Fruit fly (Drosophila melanogaster) whole organism, embryonic: ENCODE data around the gene Pgm1.

Experiments
- Antp ChIP-seq: fragments of 200-800 bp; sonication (Bioruptor generic); optimal IDR thresholded peaks from 3 replicates; lab custom pipeline; 2016; ENCODE audit warnings: missing biosample characterization, missing genetic modification characterization
- C15 ChIP-seq: fragments of 200-800 bp; sonication (Bioruptor generic); IDR thresholded peaks from 3 replicates; pipeline ENCODE4 v1.3.6; 2022; ENCODE audit warnings: missing biosample characterization, missing genetic modification characterization
- CG10321 ChIP-seq: fragments of 200-800 bp; sonication (Bioruptor generic); IDR thresholded peaks from 2 replicates; pipeline ENCODE4 v1.3.6; 2022; ENCODE audit warnings: missing biosample characterization, missing genetic modification characterization
- CG11504 ChIP-seq: fragments of 200-800 bp; sonication (Bioruptor generic); optimal IDR thresholded peaks from 3 replicates; lab custom pipeline; 2019; ENCODE audit warnings: missing biosample characterization, mild to moderate bottlenecking, missing genetic modification characterization, moderate library complexity
- CG12104 ChIP-seq: fragments of 200-800 bp; sonication (Bioruptor generic); optimal IDR thresholded peaks from 3 replicates; lab custom pipeline; 2016; ENCODE audit warnings: missing biosample characterization, missing genetic modification characterization
- CG12391 ChIP-seq: fragments of 200-800 bp; sonication (Bioruptor generic); optimal IDR thresholded peaks from 3 replicates; lab custom pipeline; 2018; ENCODE audit warnings: missing biosample characterization, mild to moderate bottlenecking, missing genetic modification characterization, moderate library complexity
- CG15479 ChIP-seq: fragments of 200-800 bp; sonication (Bioruptor generic); optimal IDR thresholded peaks from 3 replicates; lab custom pipeline; 2019; ENCODE audit warnings: missing biosample characterization, mild to moderate bottlenecking, missing genetic modification characterization, moderate library complexity
- CG18599 ChIP-seq: fragments of 200-800 bp; sonication (Bioruptor generic); optimal IDR thresholded peaks from 3 replicates; lab custom pipeline; 2017; ENCODE audit warnings: missing biosample characterization, missing genetic modification characterization, mild to moderate bottlenecking, moderate library complexity, missing genetic modification reagents
- CG2129 ChIP-seq: fragments of 200-800 bp; sonication (Bioruptor generic); IDR thresholded peaks from 2 replicates; pipeline ENCODE4 v1.3.6; 2022; ENCODE audit warnings: missing biosample characterization, missing genetic modification characterization; ENCODE audit not compliant: partially characterized antibody
- CG31224 ChIP-seq: fragments of 200-800 bp; sonication (Bioruptor generic); IDR thresholded peaks from 2 replicates; pipeline ENCODE4 v1.3.6; 2022; ENCODE audit warnings: missing biosample characterization, missing genetic modification characterization
- CG31441 ChIP-seq: fragments of 200-800 bp; sonication (Bioruptor generic); IDR thresholded peaks from 2 replicates; pipeline ENCODE4 v1.3.6; 2022; ENCODE audit warnings: missing biosample characterization, missing genetic modification characterization
- CG32767 ChIP-seq: fragments of 200-800 bp; sonication (Bioruptor generic); IDR thresholded peaks from 2 replicates; pipeline ENCODE4 v1.3.6; 2022; ENCODE audit warnings: missing biosample characterization, missing genetic modification characterization
- CG33557 ChIP-seq: fragments of 200-800 bp; sonication (Bioruptor generic); optimal IDR thresholded peaks from 2 replicates; lab custom pipeline; 2019; ENCODE audit warnings: missing biosample characterization, mild to moderate bottlenecking, missing genetic modification characterization, moderate library complexity
- CG3726 ChIP-seq: fragments of 200-800 bp; sonication (Bioruptor generic); IDR thresholded peaks from 3 replicates; pipeline ENCODE4, ENCODE4 v1.3.6; 2022; ENCODE audit warnings: missing biosample characterization, missing genetic modification characterization
- CG42726 ChIP-seq: fragments of 200-800 bp; sonication (Bioruptor generic); IDR thresholded peaks from 2 replicates; pipeline ENCODE4 v1.3.6; 2022; ENCODE audit warnings: missing biosample characterization, missing genetic modification characterization; ENCODE audit not compliant: partially characterized antibody
- CG4617 ChIP-seq: fragments of 200-800 bp; sonication (Bioruptor generic); optimal IDR thresholded peaks from 3 replicates; lab custom pipeline; 2016; ENCODE audit warnings: missing biosample characterization, missing genetic modification characterization, borderline replicate concordance
- CG6254 ChIP-seq: fragments of 200-800 bp; sonication (Bioruptor generic); optimal IDR thresholded peaks from 3 replicates; lab custom pipeline; 2017; ENCODE audit warnings: mild to moderate bottlenecking, missing biosample characterization, missing genetic modification reagents, missing genetic modification characterization
- CG7556 ChIP-seq: fragments of 200-800 bp; sonication (Bioruptor generic); optimal IDR thresholded peaks from 2 replicates; lab custom pipeline; 2017; ENCODE audit warnings: missing biosample characterization, mild to moderate bottlenecking, missing genetic modification characterization
- CG7839 ChIP-seq: fragments of 200-800 bp; sonication (Bioruptor generic); optimal IDR thresholded peaks from 3 replicates; lab custom pipeline; 2018; ENCODE audit warnings: missing biosample characterization, mild to moderate bottlenecking, missing genetic modification characterization, moderate library complexity
- CG8765 ChIP-seq: fragments of 200-800 bp; sonication (Bioruptor generic); IDR thresholded peaks from 2 replicates; pipeline ENCODE4 v1.3.6; 2022; ENCODE audit warnings: missing biosample characterization, missing genetic modification characterization
- CG8924 ChIP-seq: fragments of 200-800 bp; optimal IDR thresholded peaks from 3 replicates; lab custom pipeline; 2019; ENCODE audit warnings: missing biosample characterization, mild to moderate bottlenecking, missing genetic modification characterization, moderate library complexity
- CrebB ChIP-seq: fragments of 200-800 bp; sonication (Bioruptor generic); optimal IDR thresholded peaks from 3 replicates; lab custom pipeline; 2018; ENCODE audit warnings: missing biosample characterization, mild to moderate bottlenecking, missing genetic modification characterization
- Doc2 ChIP-seq: fragments of 200-800 bp; sonication (Bioruptor generic); IDR thresholded peaks from 2 replicates; pipeline ENCODE4 v1.3.6; 2022; ENCODE audit warnings: missing biosample characterization, missing genetic modification characterization
- E2f1 ChIP-seq: fragments of 200-800 bp; sonication (Bioruptor generic); IDR thresholded peaks from 2 replicates; pipeline ENCODE4 v1.3.6; 2022; ENCODE audit warnings: missing biosample characterization, missing genetic modification characterization
- HmgD ChIP-seq: fragments of 200-800 bp; sonication (Bioruptor generic); optimal IDR thresholded peaks from 3 replicates; lab custom pipeline; 2016; ENCODE audit warnings: missing biosample characterization, missing genetic modification characterization
- Lpt ChIP-seq: fragments of >200 bp; optimal IDR thresholded peaks from 2 replicates; lab custom pipeline; 2018; ENCODE audit warnings: missing biosample characterization, missing genetic modification characterization
- NK7.1 ChIP-seq: fragments of 200-800 bp; sonication (Bioruptor generic); optimal IDR thresholded peaks from 3 replicates; lab custom pipeline; 2016; ENCODE audit warnings: missing biosample characterization, missing genetic modification characterization
- Nf-YA ChIP-seq: fragments of 200-800 bp; sonication (Bioruptor generic); IDR thresholded peaks from 2 replicates; pipeline ENCODE4 v1.3.6; 2022; ENCODE audit warnings: missing biosample characterization, missing genetic modification characterization
- PHDP ChIP-seq: fragments of 200-800 bp; sonication (Bioruptor generic); optimal IDR thresholded peaks from 3 replicates; lab custom pipeline; 2018; ENCODE audit warnings: missing biosample characterization, mild to moderate bottlenecking, missing genetic modification characterization, moderate library complexity
- Sry-δ ChIP-seq: fragments of 200-800 bp; sonication (Bioruptor generic); optimal IDR thresholded peaks from 2 replicates; lab custom pipeline; 2016; ENCODE audit warnings: missing biosample characterization, missing genetic modification characterization
- br ChIP-seq: fragments of >200 bp; optimal IDR thresholded peaks from 2 replicates; lab custom pipeline; 2017
- dysf ChIP-seq: fragments of 200-800 bp; sonication (Bioruptor generic); IDR thresholded peaks from 3 replicates; pipeline ENCODE4 v1.3.6; 2022; ENCODE audit warnings: missing biosample characterization, missing genetic modification characterization
- ewg ChIP-seq: fragments of 200-800 bp; sonication (Bioruptor generic); optimal IDR thresholded peaks from 3 replicates; lab custom pipeline; 2017; ENCODE audit warnings: mild to moderate bottlenecking, missing biosample characterization, missing genetic modification reagents, missing genetic modification characterization
- fd64A ChIP-seq: fragments of 200-800 bp; sonication (Bioruptor generic); optimal IDR thresholded peaks from 3 replicates; lab custom pipeline; 2018; ENCODE audit warnings: missing biosample characterization, mild to moderate bottlenecking, missing genetic modification characterization
- grau ChIP-seq: fragments of 200-800 bp; optimal IDR thresholded peaks from 3 replicates; lab custom pipeline; 2019; ENCODE audit warnings: missing biosample characterization, mild to moderate bottlenecking, missing genetic modification characterization, moderate library complexity
- gro ChIP-seq: fragments of 200-800 bp; sonication (Bioruptor generic); optimal IDR thresholded peaks from 2 replicates; lab custom pipeline; 2016; ENCODE audit warnings: missing biosample characterization, missing genetic modification characterization
- gt ChIP-seq: fragments of 200-800 bp; sonication (Bioruptor generic); IDR thresholded peaks from 2 replicates; pipeline ENCODE4 v1.3.6; 2022; ENCODE audit warnings: missing biosample characterization, missing genetic modification characterization
- insv ChIP-seq, 2 experiments: fragments of 200-800 bp; sonication (Bioruptor generic); optimal IDR thresholded peaks; 3 replicates each; lab custom pipeline; 2016 to 2018; ENCODE audit warnings: missing biosample characterization in 2 of 2, missing genetic modification characterization in 2 of 2
- inv ChIP-seq: fragments of 200-800 bp; sonication (Bioruptor generic); IDR thresholded peaks from 2 replicates; pipeline ENCODE4 v1.3.6; 2022; ENCODE audit warnings: missing biosample characterization, missing genetic modification characterization; ENCODE audit not compliant: partially characterized antibody
- kay ChIP-seq: fragments of 200-800 bp; sonication (Bioruptor generic); optimal IDR thresholded peaks from 2 replicates; lab custom pipeline; 2016; ENCODE audit warnings: missing biosample characterization, missing genetic modification characterization
- kni ChIP-seq: fragments of 200-800 bp; sonication (Bioruptor generic); optimal IDR thresholded peaks from 3 replicates; lab custom pipeline; 2017; ENCODE audit warnings: mild to moderate bottlenecking, missing biosample characterization, missing genetic modification reagents, missing genetic modification characterization
- lmd ChIP-seq: fragments of 200-800 bp; sonication (Bioruptor generic); IDR thresholded peaks from 2 replicates; pipeline ENCODE4 v1.3.6; 2022; ENCODE audit warnings: missing biosample characterization, missing genetic modification characterization
- odd ChIP-seq: fragments of 200-800 bp; sonication (Bioruptor generic); optimal IDR thresholded peaks from 2 replicates; lab custom pipeline; 2017; ENCODE audit warnings: missing biosample characterization, mild to moderate bottlenecking, missing genetic modification characterization
- p53 ChIP-seq: fragments of 200-800 bp; sonication (Bioruptor generic); optimal IDR thresholded peaks from 2 replicates; lab custom pipeline; 2016; ENCODE audit warnings: missing biosample characterization, missing genetic modification characterization
- row ChIP-seq: fragments of 200-800 bp; sonication (Bioruptor generic); IDR thresholded peaks from 3 replicates; pipeline ENCODE4 v1.3.6; 2022; ENCODE audit warnings: missing biosample characterization, missing genetic modification characterization
- run ChIP-seq: fragments of 200-800 bp; sonication (Bioruptor generic); optimal IDR thresholded peaks from 3 replicates; lab custom pipeline; 2018; ENCODE audit warnings: missing biosample characterization, mild to moderate bottlenecking, missing genetic modification characterization
- shn ChIP-seq: fragments of 200-800 bp; sonication (Bioruptor generic); optimal IDR thresholded peaks from 3 replicates; lab custom pipeline; 2016; ENCODE audit warnings: missing biosample characterization, missing genetic modification characterization
- sug ChIP-seq: fragments of 200-800 bp; optimal IDR thresholded peaks from 2 replicates; lab custom pipeline; 2019; ENCODE audit warnings: missing biosample characterization, mild to moderate bottlenecking, missing genetic modification characterization, moderate library complexity
- tin ChIP-seq: fragments of 200-800 bp; sonication (Bioruptor generic); optimal IDR thresholded peaks from 3 replicates; lab custom pipeline; 2016; ENCODE audit warnings: missing biosample characterization, missing genetic modification characterization
- ttk ChIP-seq: fragments of 200-800 bp; sonication (Bioruptor generic); IDR thresholded peaks from 2 replicates; pipeline ENCODE4 v2.1.2; 2022; ENCODE audit warnings: missing biosample characterization, missing genetic modification characterization

Gene Pgm1

dm6 chr3L:16128973-16129745 lies 828 bp upstream of the Pgm1 start, which contains the start of gene SsRbeta (continued):
- TF ChIP-seq dysf (GFP tag; lab: Robert Waterston, UW): no peak; the same call in 2 of the 3 replicates
- peak; percentile 64 for TF ChIP-seq CG7556 (GFP tag; lab: Kevin White, UChicago)
- peak; percentile 36 for TF ChIP-seq ewg
- TF ChIP-seq kni: peak; percentile 5
- peak; percentile 66 for TF ChIP-seq E2f1 (GFP tag; lab: Robert Waterston, UW)
- TF ChIP-seq CG8924 (tag; lab: Kevin White, UChicago): peak; percentile 5
- TF ChIP-seq shn (GFP tag; lab: Kevin White, UChicago): no peak
- TF ChIP-seq Lpt (GFP tag; lab: Kevin White, UChicago): no peak
- no peak for TF ChIP-seq C15 (GFP tag; lab: Robert Waterston, UW)
- peak; percentile 36 for TF ChIP-seq CG2129 (GFP tag; lab: Robert Waterston, UW)
- no peak for TF ChIP-seq br
- TF ChIP-seq row: peak; percentile 74
- TF ChIP-seq CG31441 (GFP tag; lab: Robert Waterston, UW): peak; percentile 65
- no peak for TF ChIP-seq grau (tag; lab: Kevin White, UChicago)
- TF ChIP-seq CG12391 (tag; lab: Kevin White, UChicago): peak; percentile 32
- TF ChIP-seq HmgD (GFP tag; lab: Kevin White, UChicago): no peak
- TF ChIP-seq CG32767 (GFP tag; lab: Robert Waterston, UW): no peak; the same call in 1 of the 2 replicates
- TF ChIP-seq gro: peak; percentile 43
- TF ChIP-seq CG7839 (tag; lab: Kevin White, UChicago): peak; percentile 9
- TF ChIP-seq CG31224: 0 out of 2 replicates have a peak, but pooled peaks have one; percentile 48
- no peak for TF ChIP-seq run (tag; lab: Kevin White, UChicago)
- TF ChIP-seq Nf-YA (GFP tag; lab: Robert Waterston, UW): 0 out of 2 replicates have a peak, but pooled peaks have one; percentile 11
- no peak for TF ChIP-seq CrebB
- peak; percentile 50 for TF ChIP-seq ttk (GFP tag; lab: Robert Waterston, UW)
- no peak for TF ChIP-seq sug (tag; lab: Kevin White, UChicago)
- TF ChIP-seq NK7.1 (GFP tag; lab: Kevin White, UChicago): no peak
- TF ChIP-seq inv (GFP tag; lab: Robert Waterston, UW): peak; percentile 64; the same call in 1 of the 2 replicates
- TF ChIP-seq p53 (GFP tag; lab: Kevin White, UChicago): no peak
- no peak for TF ChIP-seq gt (GFP tag; lab: Robert Waterston, UW)
- peak; percentile 12 for TF ChIP-seq CG18599
- TF ChIP-seq kay (GFP tag; lab: Kevin White, UChicago): peak; percentile 28
- no peak for TF ChIP-seq Doc2 (GFP tag; lab: Robert Waterston, UW)
- TF ChIP-seq odd (GFP tag; lab: Kevin White, UChicago): no peak
- TF ChIP-seq Sry-δ (GFP tag; lab: Kevin White, UChicago): peak; percentile 60
- no peak for TF ChIP-seq CG15479 (GFP tag; lab: Kevin White, UChicago)
- TF ChIP-seq CG11504 (tag; lab: Kevin White, UChicago): peak; percentile 43
- peak; percentile 31; the same call in 1 of the 2 replicates for TF ChIP-seq CG10321 (GFP tag; lab: Robert Waterston, UW)
- peak; percentile 26 for TF ChIP-seq tin (GFP tag; lab: Kevin White, UChicago)
- no peak for TF ChIP-seq CG33557 (GFP tag; lab: Kevin White, UChicago)
- peak; percentile 78; the same call in 1 of the 2 replicates for TF ChIP-seq CG42726 (GFP tag; lab: Robert Waterston, UW)
- TF ChIP-seq insv (GFP tag; optimal IDR thresholded peaks at IDR 0.05; lab: Kevin White, UChicago): no peak
- no peak for TF ChIP-seq fd64A (GFP tag; lab: Kevin White, UChicago)
- no peak for TF ChIP-seq CG8765 (GFP tag; lab: Robert Waterston, UW)
- no peak for TF ChIP-seq CG6254
- peak; percentile 7 for TF ChIP-seq PHDP (tag; lab: Kevin White, UChicago)
- peak; percentile 4; the same call in 1 of the 2 replicates for TF ChIP-seq lmd (GFP tag; lab: Robert Waterston, UW)
- TF ChIP-seq CG4617 (GFP tag; lab: Kevin White, UChicago): no peak
- no peak for TF ChIP-seq CG3726 (GFP tag; lab: Robert Waterston, UW)
- peak; percentile 45 for TF ChIP-seq CG12104 (GFP tag; lab: Kevin White, UChicago)
- TF ChIP-seq Antp (GFP tag; lab: Kevin White, UChicago): no peak
